Worm (Caenorhabditis elegans) whole organism, L1 larva: ENCODE data around the gene metl-18.
"Not testable (repeated sequence)": the region's sequence is repeated elsewhere in the genome, so short reads cannot be mapped to it uniquely, and the experiment has no call there.

Experiments used
- C04F5.9 ChIP-seq: sonication (generic microtip); optimal IDR thresholded peaks from 2 replicates; lab custom pipeline; 2016; ENCODE audit warnings: missing genetic modification characterization, missing compliant biosample characterization
- F16B12.6 ChIP-seq: fragments of 150-350 bp; optimal IDR thresholded peaks from 2 replicates; lab custom pipeline; 2014; ENCODE audit warnings: missing biosample characterization, missing genetic modification characterization
- Y116A8C.19 ChIP-seq: sonication (generic microtip); optimal IDR thresholded peaks from 2 replicates; lab custom pipeline; 2016; ENCODE audit warnings: missing compliant biosample characterization, missing genetic modification characterization, borderline replicate concordance
- alr-1 ChIP-seq: fragments of 200-800 bp; sonication (Bioruptor generic); optimal IDR thresholded peaks from 2 replicates; lab custom pipeline; 2018; ENCODE audit warnings: borderline replicate concordance, mild to moderate bottlenecking, missing genetic modification characterization, missing compliant biosample characterization
- aly-2 ChIP-seq: fragments of 150-350 bp; optimal IDR thresholded peaks from 2 replicates; lab custom pipeline; 2014; ENCODE audit warnings: missing biosample characterization, missing genetic modification characterization
- dsc-1 ChIP-seq: sonication (generic microtip); optimal IDR thresholded peaks from 2 replicates; lab custom pipeline; 2016; ENCODE audit warnings: mild to moderate bottlenecking, missing genetic modification characterization, missing compliant biosample characterization
- efl-1 ChIP-seq, 4 experiments: fragments of 150-350 bp; optimal IDR thresholded peaks in 3 of 4; peaks in 1 of 4; 1 replicate in 1 of 4; 2 replicates in 3 of 4; lab custom pipeline; 2014; ENCODE audit warnings: missing biosample characterization in 2 of 4, missing genetic modification characterization in 2 of 4, missing genetic modification reagents in 2 of 4
- efl-3 ChIP-seq: fragments of 200-800 bp; sonication (Bioruptor generic); optimal IDR thresholded peaks from 2 replicates; lab custom pipeline; 2018; ENCODE audit warnings: mild to moderate bottlenecking, missing genetic modification characterization, missing compliant biosample characterization
- elt-3 ChIP-seq, 6 experiments: fragments of 150-350 bp in 1 of 6; sonication (generic microtip); optimal IDR thresholded peaks; 2 replicates each; lab custom pipeline; 2017 to 2018; ENCODE audit warnings: missing biosample characterization in 6 of 6, missing genetic modification characterization in 6 of 6, inconsistent platforms in 1 of 6
- fkh-10 ChIP-seq: sonication (generic microtip); optimal IDR thresholded peaks from 2 replicates; lab custom pipeline; 2017; ENCODE audit warnings: missing biosample characterization, missing genetic modification reagents, missing genetic modification characterization
- fkh-8 ChIP-seq: sonication (generic microtip); optimal IDR thresholded peaks from 2 replicates; lab custom pipeline; 2016; ENCODE audit warnings: mild to moderate bottlenecking, missing genetic modification characterization, missing compliant biosample characterization
- hlh-4 ChIP-seq: sonication (generic microtip); optimal IDR thresholded peaks from 2 replicates; lab custom pipeline; 2016; ENCODE audit warnings: mild to moderate bottlenecking, missing genetic modification characterization, missing compliant biosample characterization
- irx-1 ChIP-seq: sonication (generic microtip); optimal IDR thresholded peaks from 2 replicates; lab custom pipeline; 2016; ENCODE audit warnings: missing genetic modification characterization, missing compliant biosample characterization
- lin-13 ChIP-seq: fragments of 150-350 bp; optimal IDR thresholded peaks from 2 replicates; lab custom pipeline; 2014; ENCODE audit warnings: missing biosample characterization, missing genetic modification reagents, missing genetic modification characterization
- lin-14 ChIP-seq: fragments of 200-800 bp; sonication (Bioruptor generic); optimal IDR thresholded peaks from 2 replicates; lab custom pipeline; 2018; ENCODE audit warnings: mild to moderate bottlenecking, missing genetic modification characterization, moderate library complexity, missing compliant biosample characterization
- lir-3 ChIP-seq: sonication (generic microtip); optimal IDR thresholded peaks from 2 replicates; lab custom pipeline; 2016; ENCODE audit warnings: mild to moderate bottlenecking, missing genetic modification characterization, moderate library complexity, missing compliant biosample characterization; ENCODE audit not compliant: poor library complexity
- lsy-2 ChIP-seq, 2 experiments: fragments of 150-350 bp; optimal IDR thresholded peaks; 2 replicates each; lab custom pipeline; 2014; ENCODE audit warnings: missing biosample characterization in 2 of 2, missing genetic modification characterization in 2 of 2
- mdl-1 ChIP-seq, 2 experiments: fragments of 150-350 bp; optimal IDR thresholded peaks; 2 replicates each; lab custom pipeline; 2014 to 2017; ENCODE audit warnings: missing biosample characterization in 2 of 2, missing genetic modification characterization in 2 of 2, inconsistent platforms in 1 of 2
- mef-2 ChIP-seq: fragments of 150-350 bp; optimal IDR thresholded peaks from 2 replicates; lab custom pipeline; 2014; ENCODE audit warnings: missing biosample characterization, missing genetic modification characterization
- nhr-12 ChIP-seq: sonication (generic microtip); optimal IDR thresholded peaks from 2 replicates; lab custom pipeline; 2017; ENCODE audit warnings: missing biosample characterization, missing genetic modification characterization
- nhr-28 ChIP-seq: fragments of 150-350 bp; optimal IDR thresholded peaks from 2 replicates; lab custom pipeline; 2014; ENCODE audit warnings: missing biosample characterization, missing genetic modification characterization
- nhr-47 ChIP-seq: sonication (generic microtip); optimal IDR thresholded peaks from 2 replicates; lab custom pipeline; 2016; ENCODE audit warnings: mild to moderate bottlenecking, missing genetic modification characterization, moderate library complexity, missing compliant biosample characterization
- nhr-71 ChIP-seq: sonication (generic microtip); optimal IDR thresholded peaks from 2 replicates; lab custom pipeline; 2016; ENCODE audit warnings: mild to moderate bottlenecking, missing genetic modification characterization, moderate library complexity, missing compliant biosample characterization
- nhr-76 ChIP-seq: sonication (generic microtip); optimal IDR thresholded peaks from 2 replicates; lab custom pipeline; 2017; ENCODE audit warnings: missing biosample characterization, missing genetic modification characterization
- nhr-77 ChIP-seq: fragments of 150-350 bp; optimal IDR thresholded peaks from 2 replicates; lab custom pipeline; 2014; ENCODE audit warnings: missing biosample characterization, missing genetic modification characterization
- pax-3 ChIP-seq: fragments of 200-800 bp; sonication (Bioruptor generic); optimal IDR thresholded peaks from 2 replicates; lab custom pipeline; 2018; ENCODE audit warnings: mild to moderate bottlenecking, missing genetic modification characterization, moderate library complexity, missing compliant biosample characterization
- pqm-1 ChIP-seq: sonication (generic microtip); optimal IDR thresholded peaks from 3 replicates; lab custom pipeline; 2017; ENCODE audit warnings: missing biosample characterization, missing genetic modification characterization
- rnt-1 ChIP-seq: sonication (generic microtip); optimal IDR thresholded peaks from 2 replicates; lab custom pipeline; 2016; ENCODE audit warnings: mild to moderate bottlenecking, missing genetic modification characterization, moderate library complexity, missing compliant biosample characterization
- skn-1 ChIP-seq: fragments of 150-350 bp; optimal IDR thresholded peaks from 2 replicates; lab custom pipeline; 2014; ENCODE audit warnings: missing biosample characterization, missing genetic modification characterization
- sox-4 ChIP-seq: sonication (generic microtip); optimal IDR thresholded peaks from 2 replicates; lab custom pipeline; 2016; ENCODE audit warnings: missing genetic modification characterization, missing compliant biosample characterization
- sptf-1 ChIP-seq: fragments of 150-350 bp; optimal IDR thresholded peaks from 2 replicates; lab custom pipeline; 2014; ENCODE audit warnings: missing biosample characterization, missing genetic modification characterization
- unc-130 ChIP-seq: fragments of 150-350 bp; optimal IDR thresholded peaks from 2 replicates; lab custom pipeline; 2017; ENCODE audit warnings: missing biosample characterization, missing genetic modification characterization, inconsistent platforms
- unc-30 ChIP-seq: sonication (generic microtip); optimal IDR thresholded peaks from 2 replicates; lab custom pipeline; 2017; ENCODE audit warnings: missing biosample characterization, missing genetic modification characterization
- unc-62 ChIP-seq: fragments of 150-350 bp; optimal IDR thresholded peaks from 2 replicates; lab custom pipeline; 2014; ENCODE audit warnings: missing biosample characterization, missing genetic modification reagents, missing genetic modification characterization
- unc-86 ChIP-seq: sonication (generic microtip); optimal IDR thresholded peaks from 2 replicates; lab custom pipeline; 2016; ENCODE audit warnings: missing genetic modification characterization, missing compliant biosample characterization
- vab-15 ChIP-seq: sonication (generic microtip); optimal IDR thresholded peaks from 2 replicates; lab custom pipeline; 2017; ENCODE audit warnings: missing genotype, mild to moderate bottlenecking, missing genetic modification characterization, missing compliant biosample characterization
- zip-4 ChIP-seq: fragments of 200-800 bp; sonication (Bioruptor generic); optimal IDR thresholded peaks from 2 replicates; lab custom pipeline; 2018; ENCODE audit warnings: mild to moderate bottlenecking, missing genetic modification characterization, moderate library complexity, missing compliant biosample characterization
- ztf-11 ChIP-seq, 2 experiments: sonication (generic microtip); optimal IDR thresholded peaks; 2 replicates each; lab custom pipeline; 2016 to 2017; ENCODE audit warnings: missing genetic modification characterization in 2 of 2, missing biosample characterization in 1 of 2, missing compliant biosample characterization in 1 of 2

metl-18 gene

ce11 chrIII:3437139-3437538, 11.6 kb downstream of the metl-18 start (continued):
- TF ChIP-seq nhr-12 (tag; lab: Kevin White, UChicago): no peak
- TF ChIP-seq C04F5.9 (tag; lab: Kevin White, UChicago): no peak
- TF ChIP-seq lin-14 (GFP tag; lab: Kevin White, UChicago): peak; percentile 89
- no peak for TF ChIP-seq hlh-4
- TF ChIP-seq, all 84 proteins: peak for 5

ce11 chrIII:3444139-3444538, 18.6 kb downstream of the metl-18 start, which contains the start of gene spe-41:
TSS of gene spe-41 (minus strand) at chrIII:3444210.
- TF ChIP-seq lir-3: no peak
- no peak for TF ChIP-seq vab-15 (tag; lab: Kevin White, UChicago)
- TF ChIP-seq nhr-77 (tag; lab: Kevin White, UChicago): no peak
- TF ChIP-seq zip-4: no peak
- no peak for TF ChIP-seq Y116A8C.19 (tag; lab: Kevin White, UChicago)
- TF ChIP-seq sox-4 (tag; lab: Kevin White, UChicago): no peak
- TF ChIP-seq unc-86: no peak
- no peak for TF ChIP-seq C04F5.9 (tag; lab: Kevin White, UChicago)
- no peak for TF ChIP-seq fkh-8 (tag; lab: Kevin White, UChicago)
- no peak for TF ChIP-seq unc-30 (tag; lab: Kevin White, UChicago)
- TF ChIP-seq pax-3 (tag; lab: Kevin White, UChicago): no peak
- no peak for TF ChIP-seq lin-13 (GFP tag; lab: Kevin White, UChicago)
- no peak for TF ChIP-seq rnt-1 (tag; lab: Kevin White, UChicago)
- TF ChIP-seq, all 84 proteins: peak for 0

DNA sequence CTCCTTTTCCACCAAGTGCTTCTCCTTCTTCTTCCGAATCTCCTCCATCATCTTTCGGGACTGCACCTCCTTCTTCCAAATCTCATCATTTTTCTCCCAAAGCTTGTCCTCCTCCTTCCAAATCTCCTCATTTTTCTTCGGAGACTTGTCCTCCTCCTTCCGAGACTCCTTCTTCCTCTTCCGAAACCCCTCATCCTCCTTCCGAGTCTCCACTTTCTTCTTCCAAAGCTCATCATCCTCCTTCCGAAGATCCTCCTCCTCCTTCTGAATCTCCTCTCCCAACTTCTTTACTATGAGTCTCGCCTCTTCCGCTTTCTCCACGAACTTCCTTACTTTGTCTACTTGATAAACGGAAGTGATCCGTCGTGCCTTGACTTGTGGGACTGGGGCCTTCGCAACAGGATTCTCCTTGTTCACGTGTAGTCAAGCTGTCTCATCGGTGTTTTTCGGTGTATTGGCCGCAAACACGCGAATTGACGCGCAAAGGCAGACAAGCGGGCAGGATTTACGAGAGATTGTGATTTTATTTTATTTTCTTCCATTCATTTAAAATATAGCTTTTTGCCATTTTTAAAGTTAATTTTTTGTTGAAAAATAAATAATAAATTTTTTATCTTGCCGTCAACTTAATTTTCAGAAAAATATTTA, 27.1 kb downstream of the metl-18 start, which contains the start of the genes K01A11.3 and C34C12.12:
K01A11.3 (minus strand) TSS at position 51 of the 648 bp plus-strand sequence.
C34C12.12 (plus strand) TSS at position 632 of the 648 bp plus-strand sequence.
- TF ChIP-seq fkh-10 (GFP tag; lab: Kevin White, UChicago) (no peak), alr-1 (tag; lab: Kevin White, UChicago) (no peak), efl-1 (optimal IDR thresholded peaks at IDR 0.05; lab: Kevin White, UChicago) (peak in 1 of 2 experiments; percentile 22), efl-1 (GFP tag; optimal IDR thresholded peaks at IDR 0.05 in 1 of 2; lab: Kevin White, UChicago) (peak in 1 of 2 experiments; percentile 9), nhr-76 (no peak), dsc-1 (no peak), pqm-1 (tag; lab: Kevin White, UChicago) (no peak), fkh-8 (tag; lab: Kevin White, UChicago) (no peak), lsy-2 (tag; optimal IDR thresholded peaks at IDR 0.05; lab: Kevin White, UChicago) (peak in 1 of 2 experiments; percentile 26), F16B12.6 (peak; percentile 65)

DNA sequence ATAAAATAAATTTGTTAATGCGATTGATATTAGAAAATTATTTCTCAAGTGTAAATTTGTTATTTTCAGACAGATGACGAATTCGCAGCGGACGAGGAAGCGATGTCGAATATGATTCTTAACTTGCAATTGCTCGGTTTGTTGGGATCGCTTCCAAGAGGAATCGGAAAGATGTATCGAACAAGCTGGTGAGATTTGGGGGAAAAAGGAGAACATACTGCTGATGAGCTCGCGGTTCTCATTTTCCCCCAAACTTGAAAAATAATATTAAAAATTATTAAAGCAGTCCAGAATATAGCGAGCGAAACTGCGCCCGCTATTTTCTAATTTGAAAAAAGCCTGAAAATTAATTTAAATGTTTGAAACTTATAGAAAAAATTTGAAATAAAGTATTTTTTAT, 27.9 kb downstream of the metl-18 start, which contains the start of gene C34C12.2:
C34C12.2 (plus strand) TSS at position 301 of the 400 bp plus-strand sequence.
- not testable (repeated sequence) for TF ChIP-seq nhr-28 (tag; lab: Kevin White, UChicago); sptf-1 (tag; lab: Kevin White, UChicago); efl-3

DNA sequence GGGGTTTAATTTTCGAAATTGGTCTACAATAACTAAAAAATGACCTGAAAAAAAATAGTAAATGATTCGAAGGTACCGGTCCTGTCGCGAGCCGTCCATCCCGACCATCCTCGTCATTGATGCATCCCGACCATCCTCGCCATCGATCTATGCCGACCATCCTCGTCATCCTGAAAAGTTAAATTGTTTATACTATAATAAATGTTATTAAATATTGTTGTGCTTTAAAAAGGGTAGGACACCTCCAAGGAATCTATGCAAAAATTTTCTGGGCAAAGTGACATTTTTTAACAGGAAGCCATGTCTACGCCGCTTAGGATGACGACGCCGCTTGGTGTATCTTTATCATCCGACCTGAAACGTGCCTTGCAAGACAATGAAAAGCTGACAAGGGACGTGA, 28.5 kb downstream of the metl-18 start, which contains the start of gene C34C12.1:
C34C12.1 (plus strand) TSS at position 301 of the 400 bp plus-strand sequence.
- not testable (repeated sequence) for TF ChIP-seq mdl-1 (tag; optimal IDR thresholded peaks at IDR 0.05; lab: Kevin White, UChicago); hlh-4; nhr-28 (tag; lab: Kevin White, UChicago)

- peak; percentile 99 for TF ChIP-seq nhr-71 (tag; lab: Kevin White, UChicago)
- peak; percentile 98 for TF ChIP-seq irx-1 (tag; lab: Kevin White, UChicago)
- TF ChIP-seq efl-1 (optimal IDR thresholded peaks at IDR 0.05; lab: Kevin White, UChicago): peak; percentile 98
- TF ChIP-seq efl-1 (GFP tag; optimal IDR thresholded peaks at IDR 0.05 in 1 of 2; lab: Kevin White, UChicago): peak; percentile 91 to 99
- peak; percentile 97 for TF ChIP-seq unc-86
- peak; percentile 99 for TF ChIP-seq dsc-1
- TF ChIP-seq elt-3 (tag; optimal IDR thresholded peaks at IDR 0.05; lab: Kevin White, UChicago): peak; percentile 48 to 98 (median 89)
- peak; percentile 35 for TF ChIP-seq hlh-4
- TF ChIP-seq unc-130 (tag; lab: Kevin White, UChicago): peak; percentile 98
- peak; percentile 97 for TF ChIP-seq rnt-1 (tag; lab: Kevin White, UChicago)
- TF ChIP-seq mef-2 (tag; lab: Kevin White, UChicago): peak; percentile 86
- no peak for TF ChIP-seq unc-62
- peak; percentile 99 for TF ChIP-seq nhr-47 (tag; lab: Kevin White, UChicago)
- peak; percentile 96 for TF ChIP-seq vab-15 (tag; lab: Kevin White, UChicago)
- peak; percentile 54 for TF ChIP-seq efl-3
- no peak for TF ChIP-seq nhr-28 (tag; lab: Kevin White, UChicago)
- TF ChIP-seq sptf-1 (tag; lab: Kevin White, UChicago): no peak
- TF ChIP-seq aly-2: peak; percentile 96
- TF ChIP-seq skn-1 (tag; lab: Kevin White, UChicago): peak; percentile 86
- peak in 1 of 2 experiments; percentile 93 for TF ChIP-seq ztf-11 (tag; optimal IDR thresholded peaks at IDR 0.05; lab: Kevin White, UChicago)
- TF ChIP-seq lin-14 (GFP tag; lab: Kevin White, UChicago): peak; percentile 97
- no peak for TF ChIP-seq unc-30 (tag; lab: Kevin White, UChicago)
Measured at ce11 chrIII:3456226-3456625, 30.7 kb downstream of the metl-18 start.
